Worm (Caenorhabditis elegans): ENCODE data around the gene arrd-19.

ce11 chrV:3341906-3342305, 26.6 kb upstream of the arrd-19 start, which contains the start of gene C17B7.10:
- TF ChIP-seq tab-1 (GFP tag; IDR thresholded peaks at IDR 0.05): no peak
- no peak for TF ChIP-seq ztf-29 (GFP tag; IDR thresholded peaks at IDR 0.05)
- TF ChIP-seq ref-1 (GFP tag; conservative IDR thresholded peaks at IDR 0.05): no peak
- TF ChIP-seq ztf-23 (GFP tag; IDR thresholded peaks at IDR 0.05): no peak
- no peak for TF ChIP-seq med-1 (GFP tag; optimal IDR thresholded peaks at IDR 0.05; ENCODE audit: insufficient read depth)
- no peak for TF ChIP-seq cog-1 (tag; optimal IDR thresholded peaks at IDR 0.05)
- TF ChIP-seq flt-1 (GFP tag; IDR thresholded peaks at IDR 0.05): no peak
- TF ChIP-seq T22C8.4 (GFP tag; IDR thresholded peaks at IDR 0.05): no peak
- TF ChIP-seq klf-2 (GFP tag; conservative IDR thresholded peaks at IDR 0.05): no peak

Data from whole organism, midembryonic.